Worm (Caenorhabditis elegans) whole organism, young adult: ENCODE results near the gene AC3.5.

Source experiments
- B0035.1 ChIP-seq: sonication (generic microtip); optimal IDR thresholded peaks from 2 replicates; lab custom pipeline; 2016; ENCODE audit warnings: missing genetic modification characterization, mild to moderate bottlenecking, missing compliant biosample characterization, missing genotype, missing genetic modification reagents
- B0261.1 ChIP-seq: sonication (generic microtip); optimal IDR thresholded peaks from 2 replicates; lab custom pipeline; 2016; ENCODE audit warnings: mild to moderate bottlenecking, missing genetic modification characterization, moderate library complexity, missing compliant biosample characterization
- B0336.3 ChIP-seq: fragments of 200-800 bp; sonication (Bioruptor generic); IDR thresholded peaks from 2 replicates; pipeline ENCODE4 v1.3.6; 2022; ENCODE audit warnings: missing genetic modification characterization, missing compliant biosample characterization
- C06A6.2 ChIP-seq: fragments of 200-800 bp; sonication (Bioruptor generic); conservative IDR thresholded peaks from 2 replicates; pipeline ENCODE4 v1.3.6; 2022; ENCODE audit warnings: missing genetic modification characterization, missing compliant biosample characterization
- F22D6.2 ChIP-seq: sonication (generic microtip); optimal IDR thresholded peaks from 2 replicates; lab custom pipeline; 2016; ENCODE audit warnings: mild to moderate bottlenecking, missing genetic modification characterization, missing compliant biosample characterization
- F39B2.1 ChIP-seq: fragments of 200-800 bp; sonication (Bioruptor generic); IDR thresholded peaks from 2 replicates; pipeline ENCODE4 v1.3.6; 2022; ENCODE audit warnings: missing genetic modification reagents, missing genetic modification characterization, missing compliant biosample characterization
- F49E8.2 ChIP-seq: sonication (generic microtip); optimal IDR thresholded peaks from 3 replicates; lab custom pipeline; 2017; ENCODE audit warnings: missing genetic modification characterization, mild to moderate bottlenecking, missing compliant biosample characterization, antibody characterized with exemption, moderate library complexity; ENCODE audit not compliant: insufficient read depth
- T07F8.4 ChIP-seq: sonication (generic microtip); optimal IDR thresholded peaks from 2 replicates; lab custom pipeline; 2016; ENCODE audit warnings: mild to moderate bottlenecking, missing genetic modification characterization, moderate library complexity, missing compliant biosample characterization
- Y53G8AR.9 ChIP-seq: fragments of 200-800 bp; sonication (Bioruptor generic); conservative IDR thresholded peaks from 2 replicates; pipeline ENCODE4 v1.3.6; 2022; ENCODE audit warnings: missing genetic modification reagents, missing genetic modification characterization, missing compliant biosample characterization
- Y67H2A.10 ChIP-seq: fragments of 200-800 bp; sonication (Bioruptor generic); conservative IDR thresholded peaks from 2 replicates; pipeline ENCODE4 v1.3.6; 2022; ENCODE audit warnings: missing genetic modification reagents, missing genetic modification characterization, missing compliant biosample characterization
- Y95B8A.8 ChIP-seq: fragments of 200-800 bp; sonication (Bioruptor generic); IDR thresholded peaks from 2 replicates; pipeline ENCODE4 v1.3.6; 2022; ENCODE audit warnings: missing genetic modification reagents, missing genetic modification characterization, missing compliant biosample characterization
- attf-3 ChIP-seq: fragments of 200-800 bp; sonication (Bioruptor generic); conservative IDR thresholded peaks from 2 replicates; pipeline ENCODE4 v1.3.6; 2022; ENCODE audit warnings: missing genetic modification reagents, missing genetic modification characterization, missing compliant biosample characterization
- attf-5 ChIP-seq: fragments of 200-800 bp; sonication (Bioruptor generic); optimal IDR thresholded peaks from 2 replicates; lab custom pipeline; 2018; ENCODE audit warnings: mild to moderate bottlenecking, missing genetic modification characterization, missing compliant biosample characterization
- bed-1 ChIP-seq: fragments of 200-800 bp; sonication (Bioruptor generic); IDR thresholded peaks from 2 replicates; pipeline ENCODE4 v1.3.6; 2022; ENCODE audit warnings: missing genetic modification reagents, missing genetic modification characterization, missing compliant biosample characterization
- ceh-27 ChIP-seq: fragments of 200-800 bp; sonication (Bioruptor generic); optimal IDR thresholded peaks from 2 replicates; lab custom pipeline; 2018; ENCODE audit warnings: mild to moderate bottlenecking, missing genetic modification characterization, moderate library complexity, missing compliant biosample characterization
- ceh-40 ChIP-seq: fragments of 200-800 bp; sonication (Bioruptor generic); IDR thresholded peaks from 2 replicates; pipeline ENCODE4 v1.3.6; 2022; ENCODE audit warnings: missing genetic modification characterization, missing compliant biosample characterization
- die-1 ChIP-seq: sonication (generic microtip); optimal IDR thresholded peaks from 2 replicates; lab custom pipeline; 2016; ENCODE audit warnings: missing genotype, mild to moderate bottlenecking, missing genetic modification characterization, missing compliant biosample characterization
- dpff-1 ChIP-seq: sonication (generic microtip); optimal IDR thresholded peaks from 2 replicates; lab custom pipeline; 2017; ENCODE audit warnings: mild to moderate bottlenecking, missing genetic modification characterization, missing compliant biosample characterization
- dpl-1 ChIP-seq: fragments of 150-350 bp; optimal IDR thresholded peaks from 2 replicates; lab custom pipeline; 2014; ENCODE audit warnings: missing biosample characterization, missing genetic modification reagents, missing genetic modification characterization
- efl-1 ChIP-seq: fragments of 150-350 bp; optimal IDR thresholded peaks from 2 replicates; lab custom pipeline; 2014; ENCODE audit warnings: missing biosample characterization, missing genetic modification reagents, missing genetic modification characterization
- egl-44 ChIP-seq: fragments of 200-800 bp; sonication (Bioruptor generic); IDR thresholded peaks from 2 replicates; pipeline ENCODE4 v1.3.6; 2022; ENCODE audit warnings: missing genetic modification reagents, missing genetic modification characterization, missing compliant biosample characterization
- gei-17 ChIP-seq: fragments of 200-800 bp; sonication (Bioruptor generic); optimal IDR thresholded peaks from 2 replicates; lab custom pipeline; 2018; ENCODE audit warnings: mild to moderate bottlenecking, missing genetic modification characterization, missing compliant biosample characterization
- hlh-12 ChIP-seq: sonication (generic microtip); optimal IDR thresholded peaks from 2 replicates; lab custom pipeline; 2016; ENCODE audit warnings: missing genetic modification characterization, missing compliant biosample characterization
- hmg-1.2 ChIP-seq: fragments of 200-800 bp; sonication (Bioruptor generic); IDR thresholded peaks from 2 replicates; pipeline ENCODE4 v1.3.6; 2022; ENCODE audit warnings: missing genetic modification reagents, missing genetic modification characterization, missing compliant biosample characterization
- hmg-20 ChIP-seq: fragments of 200-800 bp; sonication (Bioruptor generic); IDR thresholded peaks from 2 replicates; pipeline ENCODE4 v1.3.6; 2022; ENCODE audit warnings: missing genetic modification reagents, missing genetic modification characterization, missing compliant biosample characterization
- lag-1 ChIP-seq: fragments of 200-800 bp; sonication (Bioruptor generic); IDR thresholded peaks from 2 replicates; pipeline ENCODE4 v1.3.6; 2022; ENCODE audit warnings: missing genetic modification reagents, missing genetic modification characterization, missing compliant biosample characterization
- let-526 ChIP-seq: fragments of 200-800 bp; sonication (Bioruptor generic); IDR thresholded peaks from 2 replicates; pipeline ENCODE4 v1.3.6; 2022; ENCODE audit warnings: missing genetic modification reagents, missing genetic modification characterization, missing compliant biosample characterization
- let-607 ChIP-seq, 2 experiments: fragments of 200-800 bp in 1 of 2; sonication (Bioruptor generic) in 1 of 2; sonication (generic microtip) in 1 of 2; optimal IDR thresholded peaks; 2 replicates each; lab custom pipeline; 2016 to 2018; ENCODE audit warnings: mild to moderate bottlenecking in 2 of 2, missing compliant biosample characterization in 2 of 2, missing genetic modification characterization in 2 of 2, moderate library complexity in 2 of 2, missing genotype in 1 of 2
- lir-1 ChIP-seq: fragments of 200-800 bp; sonication (Bioruptor generic); conservative IDR thresholded peaks from 2 replicates; pipeline ENCODE4 v1.3.6; 2022; ENCODE audit warnings: missing genetic modification reagents, missing genetic modification characterization, missing compliant biosample characterization
- lsl-1 ChIP-seq: fragments of 200-800 bp; sonication (Bioruptor generic); optimal IDR thresholded peaks from 2 replicates; lab custom pipeline; 2018; ENCODE audit warnings: mild to moderate bottlenecking, missing genetic modification characterization, moderate library complexity, missing compliant biosample characterization
- lsy-27 ChIP-seq: sonication (generic microtip); optimal IDR thresholded peaks from 2 replicates; lab custom pipeline; 2017; ENCODE audit warnings: missing genetic modification characterization, mild to moderate bottlenecking, missing compliant biosample characterization, antibody characterized with exemption, missing genotype, borderline replicate concordance; ENCODE audit not compliant: insufficient read depth
- madf-6 ChIP-seq: fragments of 200-800 bp; sonication (Bioruptor generic); IDR thresholded peaks from 2 replicates; pipeline ENCODE4 v1.3.6; 2022; ENCODE audit warnings: missing genetic modification reagents, missing genetic modification characterization, missing compliant biosample characterization
- mel-28 ChIP-seq: sonication (generic microtip); optimal IDR thresholded peaks from 2 replicates; lab custom pipeline; 2016; ENCODE audit warnings: borderline replicate concordance, mild to moderate bottlenecking, missing genetic modification characterization, missing compliant biosample characterization
- nhr-179 ChIP-seq: sonication (generic microtip); optimal IDR thresholded peaks from 2 replicates; lab custom pipeline; 2016; ENCODE audit warnings: mild to moderate bottlenecking, missing genetic modification characterization, missing compliant biosample characterization
- nhr-80 ChIP-seq: sonication (generic microtip); optimal IDR thresholded peaks from 2 replicates; lab custom pipeline; 2016; ENCODE audit warnings: missing genetic modification characterization, missing compliant biosample characterization
- pbrm-1 ChIP-seq: fragments of 200-800 bp; sonication (Bioruptor generic); IDR thresholded peaks from 2 replicates; pipeline ENCODE4 v1.3.6; 2022; ENCODE audit warnings: missing genetic modification reagents, missing genetic modification characterization, missing compliant biosample characterization
- rpc-1 ChIP-seq, 2 experiments: fragments of 150-350 bp in 1 of 2; sonication (generic microtip) in 1 of 2; optimal IDR thresholded peaks; 2 replicates each; lab custom pipeline; 2014 to 2018; ENCODE audit warnings: missing biosample characterization in 1 of 2, missing genetic modification characterization in 1 of 2, missing genetic modification reagents in 1 of 2, missing genotype in 1 of 2
- sea-2 ChIP-seq: fragments of 200-800 bp; sonication (Bioruptor generic); IDR thresholded peaks from 2 replicates; pipeline ENCODE4 v1.3.6; 2022; ENCODE audit warnings: missing genetic modification characterization, missing compliant biosample characterization
- somi-1 ChIP-seq: fragments of 200-800 bp; sonication (Bioruptor generic); optimal IDR thresholded peaks from 2 replicates; lab custom pipeline; 2018; ENCODE audit warnings: mild to moderate bottlenecking, missing genetic modification characterization, missing compliant biosample characterization
- tlf-1 ChIP-seq: fragments of 200-800 bp; sonication (Bioruptor generic); optimal IDR thresholded peaks from 2 replicates; lab custom pipeline; 2018; ENCODE audit warnings: mild to moderate bottlenecking, missing genetic modification characterization, missing compliant biosample characterization
- unc-62 ChIP-seq: fragments of 150-350 bp; optimal IDR thresholded peaks from 2 replicates; lab custom pipeline; 2014; ENCODE audit warnings: missing biosample characterization, missing genetic modification reagents, missing genetic modification characterization
- ztf-22 ChIP-seq: fragments of 200-800 bp; sonication (Bioruptor generic); optimal IDR thresholded peaks from 2 replicates; lab custom pipeline; 2018; ENCODE audit warnings: mild to moderate bottlenecking, missing genetic modification characterization, moderate library complexity, missing compliant biosample characterization
- ztf-26 ChIP-seq: sonication (generic microtip); optimal IDR thresholded peaks from 2 replicates; lab custom pipeline; 2017; ENCODE audit warnings: missing genetic modification characterization, missing compliant biosample characterization
- ztf-3 ChIP-seq: fragments of 200-800 bp; sonication (Bioruptor generic); optimal IDR thresholded peaks from 2 replicates; lab custom pipeline; 2018; ENCODE audit warnings: mild to moderate bottlenecking, missing genetic modification characterization, missing compliant biosample characterization

AC3.5 gene

ce11 chrV:10361830-10362397 is 26.4 kb upstream of the AC3.5 start, which contains the start of gene cash-1 (continued):
- no peak for TF ChIP-seq ztf-22 (GFP tag; lab: Kevin White, UChicago)
- TF ChIP-seq F49E8.2 (tag; lab: Kevin White, UChicago): peak; percentile 51
- no peak for TF ChIP-seq egl-44 (GFP tag; lab: Robert Waterston, UW)
- no peak for TF ChIP-seq F22D6.2 (tag; lab: Kevin White, UChicago)
- TF ChIP-seq hmg-20 (GFP tag; lab: Robert Waterston, UW): no peak
- TF ChIP-seq efl-1 (GFP tag; lab: Kevin White, UChicago): peak; percentile 75
- no peak for TF ChIP-seq ztf-26 (tag; lab: Kevin White, UChicago)
- TF ChIP-seq pbrm-1 (GFP tag; lab: Robert Waterston, UW): peak; percentile 37; the same call in 1 of the 2 replicates
- peak; percentile 69 for TF ChIP-seq lsl-1
- TF ChIP-seq sea-2 (GFP tag; lab: Robert Waterston, UW): no peak
- TF ChIP-seq nhr-179 (tag; lab: Kevin White, UChicago): no peak

ce11 chrV:10363834-10364233 is 24.5 kb upstream of the AC3.5 start:
- no peak for TF ChIP-seq B0261.1 (tag; lab: Kevin White, UChicago)
- TF ChIP-seq madf-6 (GFP tag; lab: Robert Waterston, UW): no peak
- TF ChIP-seq Y53G8AR.9: no peak
- no peak for TF ChIP-seq F39B2.1
- TF ChIP-seq Y95B8A.8 (GFP tag; lab: Robert Waterston, UW): no peak
- TF ChIP-seq dpl-1: no peak
- no peak for TF ChIP-seq gei-17 (GFP tag; lab: Kevin White, UChicago)
- TF ChIP-seq bed-1 (GFP tag; lab: Robert Waterston, UW): no peak
- TF ChIP-seq lag-1 (GFP tag; lab: Robert Waterston, UW): no peak
- no peak for TF ChIP-seq B0035.1
- no peak for TF ChIP-seq T07F8.4 (tag; lab: Kevin White, UChicago)
- no peak for TF ChIP-seq attf-3 (GFP tag; lab: Robert Waterston, UW)
- no peak for TF ChIP-seq C06A6.2 (GFP tag; lab: Robert Waterston, UW)
- TF ChIP-seq nhr-80 (tag; lab: Kevin White, UChicago): no peak
- TF ChIP-seq Y67H2A.10 (GFP tag; lab: Robert Waterston, UW): no peak
- TF ChIP-seq die-1 (tag; lab: Kevin White, UChicago): no peak

- TF ChIP-seq die-1 (tag; lab: Kevin White, UChicago) (no peak), let-607 (tag; optimal IDR thresholded peaks at IDR 0.05; lab: Kevin White, UChicago) (no peak), attf-5 (GFP tag; lab: Kevin White, UChicago) (no peak), lir-1 (GFP tag; lab: Robert Waterston, UW) (no peak), hlh-12 (tag; lab: Kevin White, UChicago) (no peak), hmg-1.2 (no peak), mel-28 (tag; lab: Kevin White, UChicago) (no peak), rpc-1 (optimal IDR thresholded peaks at IDR 0.05; lab: Kevin White, UChicago) (no peak), rpc-1 (tag; optimal IDR thresholded peaks at IDR 0.05; lab: Kevin White, UChicago) (no peak)
Measured at ce11 chrV:10368256-10368655, 20.1 kb upstream of the AC3.5 start, which contains the start of gene sri-20. Gene sri-20 (plus strand): TSS chrV:10368556.

DNA sequence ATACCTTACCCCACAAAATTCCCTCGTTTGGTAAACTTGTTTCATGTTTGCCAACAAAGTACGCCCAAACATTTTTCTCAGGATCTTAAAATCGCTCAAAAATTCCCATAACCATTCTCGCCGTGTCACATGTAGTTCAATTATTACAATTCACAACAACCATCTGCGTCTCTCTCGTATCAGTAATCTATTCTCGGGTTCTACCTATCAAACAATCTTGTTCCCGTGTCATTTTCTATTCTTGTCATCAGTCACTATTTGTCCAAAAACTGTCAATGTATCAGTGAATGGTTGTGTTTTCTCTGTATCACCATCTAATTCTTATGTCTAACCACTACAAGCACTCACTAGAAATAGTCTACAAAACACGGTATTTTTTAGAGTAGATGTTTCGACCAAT is 17.1 kb upstream of the AC3.5 start:
- TF ChIP-seq Y95B8A.8 (GFP tag; lab: Robert Waterston, UW) (no peak), unc-62 (GFP tag; lab: Kevin White, UChicago) (peak; percentile 82), ztf-3 (GFP tag; lab: Kevin White, UChicago) (no peak), B0336.3 (GFP tag; lab: Robert Waterston, UW) (no peak), lsy-27 (tag; lab: Kevin White, UChicago) (no peak), nhr-80 (tag; lab: Kevin White, UChicago) (peak; percentile 92), dpff-1 (tag; lab: Kevin White, UChicago) (no peak), tlf-1 (GFP tag; lab: Kevin White, UChicago) (peak; percentile 28), ceh-40 (GFP tag; lab: Robert Waterston, UW) (no peak), ceh-27 (GFP tag; lab: Kevin White, UChicago) (no peak), let-526 (GFP tag; lab: Robert Waterston, UW) (0 out of 2 replicates have a peak, but pooled peaks have one; percentile 32), T07F8.4 (tag; lab: Kevin White, UChicago) (no peak), pbrm-1 (GFP tag; lab: Robert Waterston, UW) (0 out of 2 replicates have a peak, but pooled peaks have one; percentile 9), somi-1 (GFP tag; lab: Kevin White, UChicago) (no peak)
